Fruit fly (Drosophila melanogaster): ENCODE data around the gene Hpf1.
A peak's percentile ranks its signal among the peaks of the same experiment; 100 is the strongest.

The Hpf1 gene

dm6 chr3R:5824456-5824855 lies 32.8 kb downstream of the Hpf1 start, which contains the start of the genes Sec20 and dgrn (continued):
- TF ChIP-seq kay (GFP tag; optimal IDR thresholded peaks at IDR 0.05) (peak; percentile 44), Dip3 (GFP tag; optimal IDR thresholded peaks at IDR 0.05) (peak; percentile 56), CG15601 (tag; optimal IDR thresholded peaks at IDR 0.05) (peak; percentile 68), corto (GFP tag; optimal IDR thresholded peaks at IDR 0.05) (peak; percentile 63), CG15269 (tag; optimal IDR thresholded peaks at IDR 0.05) (peak; percentile 62), ind (GFP tag; optimal IDR thresholded peaks at IDR 0.05) (peak; percentile 70), Myb (GFP tag; optimal IDR thresholded peaks at IDR 0.05) (peak; percentile 64), CG3995 (GFP tag; optimal IDR thresholded peaks at IDR 0.05) (peak; percentile 61), Sox100B (GFP tag; optimal IDR thresholded peaks at IDR 0.05) (peak; percentile 53), ac (GFP tag; optimal IDR thresholded peaks at IDR 0.05) (no peak), CG18599 (GFP tag; optimal IDR thresholded peaks at IDR 0.05) (peak; percentile 67), zfh1 (GFP tag; IDR thresholded peaks at IDR 0.05) (peak; percentile 66), Atf3 (GFP tag; optimal IDR thresholded peaks at IDR 0.05) (peak; percentile 2), zf30C (GFP tag; optimal IDR thresholded peaks at IDR 0.05) (no peak), bab2 (GFP tag; optimal IDR thresholded peaks at IDR 0.05) (peak; percentile 21), Hmx (GFP tag; optimal IDR thresholded peaks at IDR 0.05) (no peak), sens (GFP tag) (peak; percentile 86), Nf-YB (GFP tag; optimal IDR thresholded peaks at IDR 0.05) (no peak), CG1832 (GFP tag; optimal IDR thresholded peaks at IDR 0.05) (no peak), repo (GFP tag; optimal IDR thresholded peaks at IDR 0.05) (no peak), h (optimal IDR thresholded peaks at IDR 0.05) (no peak), CG4707 (GFP tag; optimal IDR thresholded peaks at IDR 0.05) (no peak), pzg (GFP tag; optimal IDR thresholded peaks at IDR 0.05) (peak; percentile 77), NfI (GFP tag; optimal IDR thresholded peaks at IDR 0.05) (peak; percentile 53), CG8944 (GFP tag; optimal IDR thresholded peaks at IDR 0.05) (no peak), CG11456 (GFP tag; IDR thresholded peaks at IDR 0.05) (peak; percentile 70; the same call in 2 of the 3 replicates), Deaf1 (tag; optimal IDR thresholded peaks at IDR 0.05) (peak; percentile 63), slou (GFP tag; optimal IDR thresholded peaks at IDR 0.05) (peak; percentile 59), dimm (GFP tag; IDR thresholded peaks at IDR 0.05) (no peak), nmo (GFP tag; optimal IDR thresholded peaks at IDR 0.05) (peak; percentile 83), CG16779 (GFP tag; IDR thresholded peaks at IDR 0.05) (no peak), CG12236 (GFP tag; optimal IDR thresholded peaks at IDR 0.05) (no peak), ro (GFP tag; IDR thresholded peaks at IDR 0.05) (no peak), chif (GFP tag; optimal IDR thresholded peaks at IDR 0.05) (no peak), CG11398 (GFP tag; optimal IDR thresholded peaks at IDR 0.05) (no peak), CG10979 (tag; optimal IDR thresholded peaks at IDR 0.05) (peak; percentile 64), sens-2 (GFP tag; IDR thresholded peaks at IDR 0.05) (no peak), Hr39 (optimal IDR thresholded peaks at IDR 0.05) (no peak), CG13624 (GFP tag; optimal IDR thresholded peaks at IDR 0.05) (peak; percentile 25), CG2712 (tag; optimal IDR thresholded peaks at IDR 0.05) (peak; percentile 88), cg (GFP tag; optimal IDR thresholded peaks at IDR 0.05) (no peak), CG12104 (GFP tag; optimal IDR thresholded peaks at IDR 0.05) (peak; percentile 38), mam (GFP tag; optimal IDR thresholded peaks at IDR 0.05) (peak; percentile 51), CG42726 (GFP tag; IDR thresholded peaks at IDR 0.05; ENCODE audit: partially characterized antibody) (peak; percentile 87), CG17359 (tag; optimal IDR thresholded peaks at IDR 0.05) (peak; percentile 29), CG17912 (GFP tag; optimal IDR thresholded peaks at IDR 0.05) (no peak), zfh2 (GFP tag; optimal IDR thresholded peaks at IDR 0.05) (peak; percentile 55), kah (GFP tag; optimal IDR thresholded peaks at IDR 0.05) (no peak), HHEX (GFP tag; optimal IDR thresholded peaks at IDR 0.05) (peak; percentile 7), Chrac-16 (GFP tag; optimal IDR thresholded peaks at IDR 0.05) (peak; percentile 66), CG12299 (tag; optimal IDR thresholded peaks at IDR 0.05) (peak; percentile 28), CG13424 (tag; optimal IDR thresholded peaks at IDR 0.05) (peak; percentile 74)

Data from whole organism, embryonic.